Fruit fly (Drosophila melanogaster): ENCODE measurements around the gene Cyp9f3.

The Cyp9f3 gene

DNA sequence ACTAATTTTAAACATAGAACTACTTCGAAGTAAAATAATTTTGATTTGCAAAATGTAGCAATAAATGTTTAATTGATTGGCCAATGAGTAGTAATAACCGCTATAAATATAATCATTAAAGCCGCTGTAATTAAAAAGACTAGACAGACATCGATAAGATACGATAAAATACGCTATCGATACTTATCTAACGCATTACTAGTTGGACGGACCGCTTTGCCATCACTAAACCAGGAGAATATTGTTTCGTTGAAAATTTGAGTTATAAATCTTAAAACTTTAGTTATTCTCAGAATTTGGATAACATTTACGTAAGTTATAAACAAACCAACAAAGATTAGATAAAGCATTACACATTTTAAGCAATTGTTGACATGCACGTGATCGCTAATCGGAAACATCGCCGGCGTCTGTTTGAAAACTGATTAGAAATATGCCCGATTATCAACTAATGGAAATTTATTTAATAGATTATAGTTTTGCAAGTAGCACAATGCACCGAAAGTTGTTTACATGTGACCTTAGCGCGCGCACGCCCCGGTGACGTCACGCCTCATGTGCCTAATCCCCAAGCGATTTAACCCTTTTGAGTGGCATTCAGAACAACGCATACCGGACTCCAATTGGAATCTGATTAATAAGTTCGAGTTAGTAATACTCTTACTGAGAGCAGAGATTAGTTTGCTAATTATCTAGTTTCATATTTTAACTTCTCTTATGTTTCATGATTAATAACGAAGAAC, 40.8 kb upstream of the Cyp9f3 start, which contains the start of gene Desat1 (continued):
- TF ChIP-seq otp (GFP tag; IDR thresholded peaks at IDR 0.05) (no peak), NFAT (GFP tag; IDR thresholded peaks at IDR 0.05) (peak; percentile 9; the same call in 1 of the 2 replicates), CG13424 (tag; optimal IDR thresholded peaks at IDR 0.05) (no peak), CG4707 (GFP tag; optimal IDR thresholded peaks at IDR 0.05) (no peak), Usf (GFP tag; optimal IDR thresholded peaks at IDR 0.05) (no peak), MTF-1 (GFP tag; optimal IDR thresholded peaks at IDR 0.05; ENCODE audit: borderline replicate concordance) (no peak), CG3838 (GFP tag; optimal IDR thresholded peaks at IDR 0.05) (no peak), Deaf1 (tag; optimal IDR thresholded peaks at IDR 0.05) (no peak), sd (tag; optimal IDR thresholded peaks at IDR 0.05) (peak; percentile 29), kni (GFP tag; optimal IDR thresholded peaks at IDR 0.05) (no peak), CG10543 (GFP tag; optimal IDR thresholded peaks at IDR 0.05) (peak; percentile 31), CG4854 (GFP tag; optimal IDR thresholded peaks at IDR 0.05) (no peak), CG13296 (GFP tag; optimal IDR thresholded peaks at IDR 0.05) (no peak), gcm (GFP tag; optimal IDR thresholded peaks at IDR 0.05) (peak; percentile 27), klu (GFP tag; IDR thresholded peaks at IDR 0.05) (no peak), CG32532 (GFP tag; IDR thresholded peaks at IDR 0.05) (no peak), CG13123 (GFP tag; optimal IDR thresholded peaks at IDR 0.05) (no peak), pum (GFP tag; optimal IDR thresholded peaks at IDR 0.05) (no peak), GATAe (GFP tag; conservative IDR thresholded peaks at IDR 0.05) (no peak), sob (GFP tag; IDR thresholded peaks at IDR 0.05) (no peak), Hr78 (GFP tag; optimal IDR thresholded peaks at IDR 0.05) (peak in 1 of 2 experiments; percentile 41), HLH54F (GFP tag; optimal IDR thresholded peaks at IDR 0.05) (no peak), B-H1 (GFP tag; IDR thresholded peaks at IDR 0.05) (no peak), sna (GFP tag; IDR thresholded peaks at IDR 0.05; ENCODE audit: partially characterized antibody) (peak; percentile 93), CG7745 (tag; optimal IDR thresholded peaks at IDR 0.05) (no peak), pan (optimal IDR thresholded peaks at IDR 0.05) (no peak), pan (GFP tag; optimal IDR thresholded peaks at IDR 0.05 in 1 of 2, IDR thresholded peaks at IDR 0.05 in 1 of 2) (no peak), CG15073 (GFP tag; optimal IDR thresholded peaks at IDR 0.05) (no peak), pfk (GFP tag; optimal IDR thresholded peaks at IDR 0.05) (no peak), fd64A (GFP tag; optimal IDR thresholded peaks at IDR 0.05) (no peak), Kr (GFP tag; optimal IDR thresholded peaks at IDR 0.05) (peak; percentile 98), Tbp (GFP tag; optimal IDR thresholded peaks at IDR 0.05) (no peak), nerfin-1 (tag; optimal IDR thresholded peaks at IDR 0.05) (peak; percentile 19), Dbx (GFP tag; IDR thresholded peaks at IDR 0.05) (no peak), CG15601 (tag; optimal IDR thresholded peaks at IDR 0.05) (no peak), ci (GFP tag; IDR thresholded peaks at IDR 0.05) (no peak), usp (GFP tag; optimal IDR thresholded peaks at IDR 0.05) (no peak), CG12659 (GFP tag; optimal IDR thresholded peaks at IDR 0.05) (peak; percentile 23), NK7.1 (GFP tag; optimal IDR thresholded peaks at IDR 0.05) (no peak), CG10147 (GFP tag; optimal IDR thresholded peaks at IDR 0.05) (no peak), fd96Cb (tag; optimal IDR thresholded peaks at IDR 0.05) (no peak), CG1647 (GFP tag; optimal IDR thresholded peaks at IDR 0.05) (no peak), CG1233 (GFP tag; optimal IDR thresholded peaks at IDR 0.05) (no peak), bowl (GFP tag; IDR thresholded peaks at IDR 0.05) (no peak), NfI (GFP tag; optimal IDR thresholded peaks at IDR 0.05) (no peak), CG3407 (GFP tag; optimal IDR thresholded peaks at IDR 0.05) (no peak), jigr1 (GFP tag; IDR thresholded peaks at IDR 0.05) (no peak), crp (GFP tag; optimal IDR thresholded peaks at IDR 0.05) (no peak), cwo (GFP tag; optimal IDR thresholded peaks at IDR 0.05) (peak; percentile 80)

All from whole organism, embryonic.